Fruit fly (Drosophila melanogaster): ENCODE results near the gene AdamTS-B.

Gene AdamTS-B

dm6 chrX:5718476-5719012, 20.2 kb downstream of the AdamTS-B start:
- peak; percentile 19 for TF ChIP-seq CG15710 (tag; optimal IDR thresholded peaks at IDR 0.05)
- TF ChIP-seq Pif1B (GFP tag; optimal IDR thresholded peaks at IDR 0.05), result peak; percentile 7
- TF ChIP-seq CG4496 (GFP tag; IDR thresholded peaks at IDR 0.05), result 0 out of 3 replicates have a peak, but pooled peaks have one; percentile 35
- no peak; the same call in 2 of the 3 replicates for TF ChIP-seq fd96Ca (GFP tag; IDR thresholded peaks at IDR 0.05)
- peak; percentile 68 for TF ChIP-seq Ets98B (GFP tag; IDR thresholded peaks at IDR 0.05)
- TF ChIP-seq CG13204 (GFP tag; optimal IDR thresholded peaks at IDR 0.05), result no peak
- no peak for TF ChIP-seq CG9948 (tag; optimal IDR thresholded peaks at IDR 0.05)
- TF ChIP-seq rn (GFP tag; IDR thresholded peaks at IDR 0.05), result no peak
- no peak for TF ChIP-seq CG8159 (tag; optimal IDR thresholded peaks at IDR 0.05)
- TF ChIP-seq CG34367 (tag; optimal IDR thresholded peaks at IDR 0.05), result no peak
- TF ChIP-seq Snoo (tag; optimal IDR thresholded peaks at IDR 0.05), result no peak
- peak; percentile 50; the same call in 1 of the 2 replicates for TF ChIP-seq CG32121 (GFP tag; IDR thresholded peaks at IDR 0.05)
- no peak for TF ChIP-seq CG10348 (GFP tag; IDR thresholded peaks at IDR 0.05)
- TF ChIP-seq CG14655 (GFP tag; optimal IDR thresholded peaks at IDR 0.05), result no peak
- peak; percentile 45; the same call in 1 of the 2 replicates for TF ChIP-seq CG12605 (GFP tag; IDR thresholded peaks at IDR 0.05)

dm6 chrX:5723577-5723976, 25.2 kb downstream of the AdamTS-B start:
- TF ChIP-seq CG4496 (GFP tag; IDR thresholded peaks at IDR 0.05) (no peak), EcR (GFP tag; optimal IDR thresholded peaks at IDR 0.05) (peak; percentile 84)

DNA sequence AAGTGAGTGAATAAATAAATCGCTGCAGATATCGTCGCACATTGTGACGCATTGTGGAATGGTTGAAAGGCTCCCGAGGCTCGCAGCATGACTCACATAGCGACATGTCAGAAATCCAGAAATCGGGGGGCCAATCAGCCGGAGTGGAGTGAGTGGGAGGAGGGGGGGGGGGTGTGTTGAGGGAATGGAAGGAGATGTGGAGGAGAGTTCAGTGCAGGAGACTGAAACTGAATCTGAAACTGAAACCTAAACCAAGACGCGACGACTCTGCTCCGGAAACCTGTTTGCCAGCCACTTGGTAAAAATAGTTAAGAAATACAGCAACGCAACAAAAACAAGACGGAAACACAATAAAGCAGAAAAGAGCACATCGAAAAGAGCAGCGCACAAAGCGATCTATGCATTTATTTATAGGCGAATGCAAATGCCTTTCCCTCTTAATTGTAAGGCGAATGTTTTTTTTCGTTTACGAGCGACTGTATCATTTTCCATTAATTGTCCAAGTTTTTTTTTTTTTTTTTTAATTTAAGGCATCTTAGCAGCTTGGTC, 25.9 kb downstream of the AdamTS-B start:
- TF ChIP-seq EcR (GFP tag; optimal IDR thresholded peaks at IDR 0.05) (peak; percentile 70), CG14655 (GFP tag; optimal IDR thresholded peaks at IDR 0.05) (no peak), gl (tag; optimal IDR thresholded peaks at IDR 0.05) (peak; percentile 22), CG13204 (GFP tag; optimal IDR thresholded peaks at IDR 0.05) (peak; percentile 34), Ets98B (GFP tag; IDR thresholded peaks at IDR 0.05) (no peak)

- TF ChIP-seq CG8301 (tag; optimal IDR thresholded peaks at IDR 0.05) (peak; percentile 75), CG9948 (tag; optimal IDR thresholded peaks at IDR 0.05) (peak; percentile 80), Pif1A (GFP tag; optimal IDR thresholded peaks at IDR 0.05) (peak; percentile 88), CG4496 (GFP tag; IDR thresholded peaks at IDR 0.05) (peak; percentile 95), Snoo (tag; optimal IDR thresholded peaks at IDR 0.05) (peak; percentile 38), CG34367 (tag; optimal IDR thresholded peaks at IDR 0.05) (peak; percentile 81), CG14655 (GFP tag; optimal IDR thresholded peaks at IDR 0.05) (peak; percentile 87), Ets98B (GFP tag; IDR thresholded peaks at IDR 0.05) (peak; percentile 89), D1 (tag; optimal IDR thresholded peaks at IDR 0.05) (no peak), CG13204 (GFP tag; optimal IDR thresholded peaks at IDR 0.05) (peak; percentile 29), rn (GFP tag; IDR thresholded peaks at IDR 0.05) (peak; percentile 84), CG10348 (GFP tag; IDR thresholded peaks at IDR 0.05) (peak; percentile 75; the same call in 1 of the 2 replicates), CG32121 (GFP tag; IDR thresholded peaks at IDR 0.05) (peak; percentile 91), CG15710 (tag; optimal IDR thresholded peaks at IDR 0.05) (peak; percentile 75), CG17806 (tag; optimal IDR thresholded peaks at IDR 0.05) (peak; percentile 79), fd96Ca (GFP tag; IDR thresholded peaks at IDR 0.05) (peak; percentile 92), EcR (GFP tag; optimal IDR thresholded peaks at IDR 0.05) (no peak), CG12605 (GFP tag; IDR thresholded peaks at IDR 0.05) (peak; percentile 86), CG8159 (tag; optimal IDR thresholded peaks at IDR 0.05) (peak; percentile 76), Pif1B (GFP tag; optimal IDR thresholded peaks at IDR 0.05) (peak; percentile 85), gl (tag; optimal IDR thresholded peaks at IDR 0.05) (peak; percentile 28)
Measured at dm6 chrX:5724744-5725185, 26.4 kb downstream of the AdamTS-B start.

- TF ChIP-seq CG34367 (tag; optimal IDR thresholded peaks at IDR 0.05), result no peak
- TF ChIP-seq CG4496 (GFP tag; IDR thresholded peaks at IDR 0.05), result no peak
- TF ChIP-seq CG17806 (tag; optimal IDR thresholded peaks at IDR 0.05), result no peak
- TF ChIP-seq CG13204 (GFP tag; optimal IDR thresholded peaks at IDR 0.05), result no peak
- TF ChIP-seq CG12605 (GFP tag; IDR thresholded peaks at IDR 0.05), result no peak
- TF ChIP-seq CG32121 (GFP tag; IDR thresholded peaks at IDR 0.05), result no peak
- no peak for TF ChIP-seq CG8159 (tag; optimal IDR thresholded peaks at IDR 0.05)
- no peak for TF ChIP-seq gl (tag; optimal IDR thresholded peaks at IDR 0.05)
- TF ChIP-seq D1 (tag; optimal IDR thresholded peaks at IDR 0.05), result no peak
- no peak for TF ChIP-seq EcR (GFP tag; optimal IDR thresholded peaks at IDR 0.05)
- no peak for TF ChIP-seq Pif1B (GFP tag; optimal IDR thresholded peaks at IDR 0.05)
- no peak for TF ChIP-seq CG9948 (tag; optimal IDR thresholded peaks at IDR 0.05)
- TF ChIP-seq Snoo (tag; optimal IDR thresholded peaks at IDR 0.05), result no peak
- TF ChIP-seq Pif1A (GFP tag; optimal IDR thresholded peaks at IDR 0.05), result no peak
Measured at dm6 chrX:5732440-5732839, 34.1 kb downstream of the AdamTS-B start, which contains the start of gene CG15773. Gene CG15773 (plus strand): TSS chrX:5732740.

DNA sequence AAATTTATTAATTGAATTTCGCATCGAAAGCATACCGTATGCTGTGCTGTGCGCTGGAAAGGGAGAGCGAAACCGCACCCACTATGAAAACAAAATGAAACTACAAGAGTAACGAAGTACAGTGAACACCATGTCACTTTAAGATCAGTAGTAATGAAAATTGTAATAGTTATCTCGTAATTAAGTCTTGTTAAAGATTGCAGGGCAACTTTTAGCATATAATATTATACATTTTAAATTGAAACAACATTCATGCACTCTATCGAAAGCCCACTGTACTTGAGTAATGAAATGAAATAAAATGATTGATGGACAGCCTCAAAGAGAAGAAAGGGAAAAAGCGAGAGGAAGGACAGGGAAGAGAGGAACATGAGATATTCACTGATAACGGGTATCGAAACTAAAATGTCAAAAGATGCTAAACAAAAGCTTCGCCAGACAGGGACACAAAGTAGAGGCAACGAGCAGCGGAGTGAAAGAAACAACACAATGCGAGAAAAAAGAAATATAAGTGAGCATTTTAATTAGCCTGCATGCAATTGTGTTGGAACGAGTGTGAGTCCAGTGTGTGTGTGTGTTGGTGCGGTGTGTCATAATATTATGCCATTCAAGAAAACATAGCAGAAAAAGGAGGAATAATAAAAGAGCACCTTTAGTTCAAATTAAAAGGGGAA, 37.0 kb downstream of the AdamTS-B start:
- peak; percentile 79 for TF ChIP-seq CG9948 (tag; optimal IDR thresholded peaks at IDR 0.05)
- peak; percentile 74 for TF ChIP-seq CG14655 (GFP tag; optimal IDR thresholded peaks at IDR 0.05)
- TF ChIP-seq CG17806 (tag; optimal IDR thresholded peaks at IDR 0.05), result peak; percentile 80
- peak; percentile 78 for TF ChIP-seq CG13204 (GFP tag; optimal IDR thresholded peaks at IDR 0.05)
- peak; percentile 84 for TF ChIP-seq CG8159 (tag; optimal IDR thresholded peaks at IDR 0.05)
- peak; percentile 67 for TF ChIP-seq gl (tag; optimal IDR thresholded peaks at IDR 0.05)
- peak; percentile 95 for TF ChIP-seq CG12605 (GFP tag; IDR thresholded peaks at IDR 0.05)
- peak; percentile 93 for TF ChIP-seq CG4496 (GFP tag; IDR thresholded peaks at IDR 0.05)
- peak; percentile 65 for TF ChIP-seq rn (GFP tag; IDR thresholded peaks at IDR 0.05)
- TF ChIP-seq fd96Ca (GFP tag; IDR thresholded peaks at IDR 0.05), result 0 out of 3 replicates have a peak, but pooled peaks have one; percentile 17
- peak; percentile 70 for TF ChIP-seq CG8301 (tag; optimal IDR thresholded peaks at IDR 0.05)
- TF ChIP-seq CG10348 (GFP tag; IDR thresholded peaks at IDR 0.05), result peak; percentile 46; the same call in 1 of the 2 replicates
- peak; percentile 92 for TF ChIP-seq Pif1A (GFP tag; optimal IDR thresholded peaks at IDR 0.05)
- no peak for TF ChIP-seq D1 (tag; optimal IDR thresholded peaks at IDR 0.05)
- TF ChIP-seq Ets98B (GFP tag; IDR thresholded peaks at IDR 0.05), result peak; percentile 93
- peak; percentile 89 for TF ChIP-seq Pif1B (GFP tag; optimal IDR thresholded peaks at IDR 0.05)
- TF ChIP-seq Snoo (tag; optimal IDR thresholded peaks at IDR 0.05), result peak; percentile 91
- TF ChIP-seq CG34367 (tag; optimal IDR thresholded peaks at IDR 0.05), result peak; percentile 84
- TF ChIP-seq EcR (GFP tag; optimal IDR thresholded peaks at IDR 0.05), result peak; percentile 8
- TF ChIP-seq CG15710 (tag; optimal IDR thresholded peaks at IDR 0.05), result peak; percentile 87
- peak; percentile 90 for TF ChIP-seq CG32121 (GFP tag; IDR thresholded peaks at IDR 0.05)

Measured in whole organism, pupa.